Fruit fly (Drosophila melanogaster): ENCODE results near the gene capt.

capt gene

dm6 chr2L:1125437-1125836 lies 32.6 kb downstream of the capt start (continued):
- peak; percentile 3 for TF ChIP-seq CG12071 (GFP tag; optimal IDR thresholded peaks at IDR 0.05)
- no peak for TF ChIP-seq CG4730 (GFP tag; IDR thresholded peaks at IDR 0.05)
- TF ChIP-seq CG32532 (GFP tag; IDR thresholded peaks at IDR 0.05): peak; percentile 10; the same call in 1 of the 2 replicates
- peak; percentile 28 for TF ChIP-seq BtbVII (GFP tag; optimal IDR thresholded peaks at IDR 0.05)
- TF ChIP-seq mld (GFP tag; IDR thresholded peaks at IDR 0.05; ENCODE audit: partially characterized antibody): no peak
- peak; percentile 22 for TF ChIP-seq lab (GFP tag; optimal IDR thresholded peaks at IDR 0.05)
- TF ChIP-seq cato (GFP tag; optimal IDR thresholded peaks at IDR 0.05; ENCODE audit: borderline replicate concordance): no peak
- TF ChIP-seq CG2120 (GFP tag; optimal IDR thresholded peaks at IDR 0.05): peak; percentile 18
- peak; percentile 88 for TF ChIP-seq sug (tag; optimal IDR thresholded peaks at IDR 0.05)
- TF ChIP-seq PHDP (tag; optimal IDR thresholded peaks at IDR 0.05): peak; percentile 8
- no peak for TF ChIP-seq dati (GFP tag; IDR thresholded peaks at IDR 0.05)
- TF ChIP-seq CG15269 (tag; optimal IDR thresholded peaks at IDR 0.05): no peak
- TF ChIP-seq CG7556 (GFP tag; optimal IDR thresholded peaks at IDR 0.05): no peak
- peak; percentile 15 for TF ChIP-seq CG6813 (GFP tag; optimal IDR thresholded peaks at IDR 0.05)
- peak; percentile 31 for TF ChIP-seq sd (tag; optimal IDR thresholded peaks at IDR 0.05)
- peak; percentile 99 for TF ChIP-seq CG8281 (tag; optimal IDR thresholded peaks at IDR 0.05)
- TF ChIP-seq tio (GFP tag; optimal IDR thresholded peaks at IDR 0.05): no peak
- peak; percentile 25 for TF ChIP-seq CG18599 (GFP tag; optimal IDR thresholded peaks at IDR 0.05)
- TF ChIP-seq fd96Cb (tag; optimal IDR thresholded peaks at IDR 0.05): no peak
- peak; percentile 13 for TF ChIP-seq CG12659 (GFP tag; optimal IDR thresholded peaks at IDR 0.05)
- TF ChIP-seq CG15011 (GFP tag; optimal IDR thresholded peaks at IDR 0.05): peak; percentile 24
- TF ChIP-seq HHEX (GFP tag; optimal IDR thresholded peaks at IDR 0.05): peak; percentile 44
- TF ChIP-seq B-H2 (GFP tag; optimal IDR thresholded peaks at IDR 0.05): peak; percentile 58
- TF ChIP-seq chinmo (GFP tag; IDR thresholded peaks at IDR 0.05; ENCODE audit: partially characterized antibody): peak; percentile 79; the same call in 2 of the 4 replicates
- TF ChIP-seq CG32772 (GFP tag; IDR thresholded peaks at IDR 0.05): no peak
- peak; percentile 1 for TF ChIP-seq Hmr (GFP tag; optimal IDR thresholded peaks at IDR 0.05)
- no peak for TF ChIP-seq Neu2 (GFP tag; optimal IDR thresholded peaks at IDR 0.05; ENCODE audit: borderline replicate concordance)
- peak; percentile 76 for TF ChIP-seq CG34376 (GFP tag; optimal IDR thresholded peaks at IDR 0.05)
- TF ChIP-seq Mes4 (GFP tag; optimal IDR thresholded peaks at IDR 0.05): no peak
- TF ChIP-seq Pdp1 (GFP tag; optimal IDR thresholded peaks at IDR 0.05): peak in 1 of 2 experiments; percentile 26
- TF ChIP-seq klu (GFP tag; IDR thresholded peaks at IDR 0.05): no peak
- no peak for TF ChIP-seq CG10147 (GFP tag; optimal IDR thresholded peaks at IDR 0.05)
- no peak for TF ChIP-seq Oaz (GFP tag; IDR thresholded peaks at IDR 0.05)
- no peak for TF ChIP-seq sc (optimal IDR thresholded peaks at IDR 0.05)
- no peak for TF ChIP-seq sc (GFP tag; optimal IDR thresholded peaks at IDR 0.05)
- TF ChIP-seq abd-A (tag; optimal IDR thresholded peaks at IDR 0.05): peak; percentile 9
- no peak for TF ChIP-seq Gsc (GFP tag; IDR thresholded peaks at IDR 0.05)
- peak; percentile 92 for TF ChIP-seq gem (tag; optimal IDR thresholded peaks at IDR 0.05)
- TF ChIP-seq seq (GFP tag; IDR thresholded peaks at IDR 0.05): 0 out of 2 replicates have a peak, but pooled peaks have one; percentile 18
- peak; percentile 90; the same call in 2 of the 3 replicates for TF ChIP-seq CG6175 (GFP tag; IDR thresholded peaks at IDR 0.05)
- TF ChIP-seq CG6689 (GFP tag; IDR thresholded peaks at IDR 0.05): no peak
- TF ChIP-seq CG12744 (GFP tag; optimal IDR thresholded peaks at IDR 0.05): no peak
- TF ChIP-seq wdn (GFP tag; IDR thresholded peaks at IDR 0.05): 0 out of 2 replicates have a peak, but pooled peaks have one; percentile 7
- TF ChIP-seq sens-2 (GFP tag; IDR thresholded peaks at IDR 0.05): no peak
- no peak for TF ChIP-seq onecut (GFP tag; IDR thresholded peaks at IDR 0.05)
- TF ChIP-seq Ets65A (GFP tag): peak; percentile 16
- TF ChIP-seq Fer3 (tag; optimal IDR thresholded peaks at IDR 0.05): peak; percentile 5
- TF ChIP-seq cg (GFP tag; optimal IDR thresholded peaks at IDR 0.05): peak; percentile 3
- peak; percentile 53 for TF ChIP-seq exex (tag; optimal IDR thresholded peaks at IDR 0.05)
- no peak for TF ChIP-seq CG31224 (GFP tag; IDR thresholded peaks at IDR 0.05)
